Worm (Caenorhabditis elegans) whole organism, L4/young adult: ENCODE results near the gene srr-10.

Source experiments
- W03F9.2 ChIP-seq: fragments of 150-350 bp; optimal IDR thresholded peaks from 2 replicates; lab custom pipeline; 2014; ENCODE audit warnings: missing biosample characterization, missing genetic modification characterization
- dao-5 ChIP-seq: sonication (generic microtip); optimal IDR thresholded peaks from 2 replicates; lab custom pipeline; 2016; ENCODE audit warnings: missing genotype, missing genetic modification characterization, moderate library complexity, missing compliant biosample characterization
- him-1 ChIP-seq: sonication (generic microtip); optimal IDR thresholded peaks from 2 replicates; lab custom pipeline; 2016; ENCODE audit warnings: missing genotype, missing genetic modification reagents, missing genetic modification characterization, missing compliant biosample characterization

- no peak for TF ChIP-seq W03F9.2 (tag; lab: Kevin White, UChicago)
- TF ChIP-seq him-1 = no peak
- no peak for TF ChIP-seq dao-5 (tag; lab: Kevin White, UChicago)
Measured at ce11 chrV:7770961-7771360, 35.5 kb downstream of the srr-10 start, which contains the start of gene frpr-3.
